Worm (Caenorhabditis elegans): ENCODE data around the gene copb-2.

copb-2 gene

DNA sequence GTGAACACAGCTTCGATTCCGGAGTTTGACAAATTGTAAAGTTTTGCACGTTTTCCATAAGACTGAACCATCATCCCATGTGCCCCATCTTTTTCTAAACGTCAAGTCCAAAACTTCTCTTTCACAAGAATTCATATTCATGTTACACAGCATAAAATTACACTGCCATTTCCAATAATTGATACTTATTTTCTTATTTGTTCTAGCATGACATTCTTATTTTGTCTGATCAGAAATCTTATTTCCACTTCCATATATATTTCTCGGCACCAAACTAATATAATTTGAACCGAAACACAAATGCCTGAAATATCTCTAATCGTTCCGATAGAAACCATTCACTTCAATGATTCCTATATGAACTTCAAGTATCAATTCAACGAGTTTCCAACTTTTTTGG lies 26.4 kb downstream of the copb-2 start, which contains the start of gene sru-2:
Gene sru-2 (plus strand): TSS at position 301 of the 400 bp plus-strand sequence.
- TF ChIP-seq ceh-45 (GFP tag; IDR thresholded peaks at IDR 0.05) (no peak), pat-9 (tag; optimal IDR thresholded peaks at IDR 0.05) (no peak), nhr-232 (tag; optimal IDR thresholded peaks at IDR 0.05) (no peak)

DNA sequence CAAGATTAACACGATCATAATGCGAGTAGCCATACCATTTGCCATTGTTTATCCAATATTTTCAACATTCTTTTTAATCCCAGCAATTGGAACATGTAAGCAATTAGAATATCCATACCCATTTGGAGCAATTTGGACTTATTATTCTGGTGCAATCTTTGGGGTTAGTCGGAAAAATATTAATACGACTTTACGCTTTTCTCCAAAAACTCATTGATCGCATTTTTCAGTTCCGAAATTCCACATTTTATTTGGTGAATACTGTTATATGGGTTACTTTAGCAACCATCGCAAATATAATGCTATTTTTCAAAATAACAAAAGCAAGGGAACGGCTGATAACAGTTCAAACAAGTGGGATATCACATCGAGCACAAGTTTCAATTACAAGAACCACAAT lies 27.2 kb downstream of the copb-2 start:
- TF ChIP-seq nfya-1 (tag; optimal IDR thresholded peaks at IDR 0.05) = no peak
- no peak for TF ChIP-seq eyg-1 (tag; optimal IDR thresholded peaks at IDR 0.05)
- no peak for TF ChIP-seq ztf-16 (tag; optimal IDR thresholded peaks at IDR 0.05)
- no peak for TF ChIP-seq hlh-30 (tag; optimal IDR thresholded peaks at IDR 0.05; ENCODE audit: insufficient read depth)

DNA sequence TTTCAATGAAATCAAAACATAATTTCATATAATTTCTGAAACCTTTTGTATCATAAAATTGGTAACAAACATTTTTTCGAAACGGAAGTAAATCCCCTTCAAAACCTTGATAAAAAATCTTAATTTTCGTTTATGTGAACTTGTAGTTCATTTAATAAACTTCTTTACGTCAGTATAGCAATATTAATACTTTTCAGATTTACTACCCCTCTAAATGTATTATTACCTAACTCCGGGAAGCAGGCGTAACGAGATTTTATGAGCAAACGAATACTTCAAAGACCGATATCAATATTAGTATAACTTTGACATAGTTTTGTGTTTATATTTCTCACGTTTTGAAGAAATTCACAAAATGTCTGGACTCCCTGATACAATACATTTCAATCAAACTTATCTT lies 28.8 kb downstream of the copb-2 start, which contains the start of gene sru-1:
Gene sru-1 (plus strand): TSS at position 301 of the 400 bp plus-strand sequence.
- TF ChIP-seq pha-4 (tag; optimal IDR thresholded peaks at IDR 0.05) = no peak
- no peak for TF ChIP-seq fax-1 (tag; optimal IDR thresholded peaks at IDR 0.05)
- no peak for TF ChIP-seq T23F11.4 (GFP tag; optimal IDR thresholded peaks at IDR 0.05)
- TF ChIP-seq syd-9 (tag; optimal IDR thresholded peaks at IDR 0.05) = no peak
- no peak for TF ChIP-seq ceh-6 (GFP tag; optimal IDR thresholded peaks at IDR 0.05)
- TF ChIP-seq odd-2 (tag; optimal IDR thresholded peaks at IDR 0.05) = no peak
- no peak for TF ChIP-seq sdc-2 (tag; optimal IDR thresholded peaks at IDR 0.05)
- TF ChIP-seq npax-4 (tag; optimal IDR thresholded peaks at IDR 0.05) = no peak
- no peak for TF ChIP-seq ceh-9 (tag; optimal IDR thresholded peaks at IDR 0.05)
- no peak for TF ChIP-seq fkh-6 (tag; optimal IDR thresholded peaks at IDR 0.05)
- no peak for TF ChIP-seq tbx-7 (tag; optimal IDR thresholded peaks at IDR 0.05)
- TF ChIP-seq K09A11.1 (tag; optimal IDR thresholded peaks at IDR 0.05; ENCODE audit: insufficient read depth) = no peak
- TF ChIP-seq ztf-16 (tag; optimal IDR thresholded peaks at IDR 0.05) = no peak
- no peak for TF ChIP-seq K02D7.2 (tag; optimal IDR thresholded peaks at IDR 0.05)
- no peak for TF ChIP-seq sox-4 (tag; optimal IDR thresholded peaks at IDR 0.05)
- TF ChIP-seq unc-3 (GFP tag; conservative IDR thresholded peaks at IDR 0.05) = no peak
- TF ChIP-seq unc-3 (tag; optimal IDR thresholded peaks at IDR 0.05) = no peak
- no peak for TF ChIP-seq ceh-45 (GFP tag; IDR thresholded peaks at IDR 0.05)

DNA sequence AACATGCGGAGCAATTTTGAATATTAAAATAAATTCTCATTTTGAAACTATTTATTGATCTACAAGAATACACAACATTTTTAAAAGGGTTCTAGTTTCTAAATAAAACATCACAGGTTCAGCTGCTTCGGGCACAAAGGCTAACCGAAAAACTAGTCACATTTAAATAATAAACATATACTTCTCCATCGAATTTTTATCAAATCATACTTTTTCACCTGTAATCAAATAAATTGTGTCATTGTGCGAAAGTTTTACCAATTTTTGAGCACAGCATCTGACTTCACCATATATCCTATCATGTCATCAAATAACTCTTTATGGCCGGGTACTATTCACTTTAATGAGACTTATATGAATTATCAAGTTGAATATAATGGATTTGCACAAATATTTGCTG lies 30.8 kb downstream of the copb-2 start, which contains the start of gene sru-6:
Gene sru-6 (plus strand): TSS at position 301 of the 400 bp plus-strand sequence.
- TF ChIP-seq K02D7.2 (tag; optimal IDR thresholded peaks at IDR 0.05) (no peak), dve-1 (tag; optimal IDR thresholded peaks at IDR 0.05) (no peak), nhr-232 (tag; optimal IDR thresholded peaks at IDR 0.05) (no peak), hlh-30 (tag; optimal IDR thresholded peaks at IDR 0.05; ENCODE audit: insufficient read depth) (no peak), odd-2 (tag; optimal IDR thresholded peaks at IDR 0.05) (no peak), fkh-6 (tag; optimal IDR thresholded peaks at IDR 0.05) (no peak), ceh-22 (tag; optimal IDR thresholded peaks at IDR 0.05) (no peak), unc-3 (GFP tag; conservative IDR thresholded peaks at IDR 0.05) (no peak), unc-3 (tag; optimal IDR thresholded peaks at IDR 0.05) (no peak), unc-86 (tag; optimal IDR thresholded peaks at IDR 0.05) (no peak), tbx-7 (tag; optimal IDR thresholded peaks at IDR 0.05) (no peak), pqm-1 (tag; optimal IDR thresholded peaks at IDR 0.05) (no peak), C38D4.7 (GFP tag; optimal IDR thresholded peaks at IDR 0.05) (no peak), ttx-3 (tag; optimal IDR thresholded peaks at IDR 0.05) (no peak), C08G9.2 (tag; optimal IDR thresholded peaks at IDR 0.05) (no peak), ahr-1 (tag; optimal IDR thresholded peaks at IDR 0.05) (no peak)

DNA sequence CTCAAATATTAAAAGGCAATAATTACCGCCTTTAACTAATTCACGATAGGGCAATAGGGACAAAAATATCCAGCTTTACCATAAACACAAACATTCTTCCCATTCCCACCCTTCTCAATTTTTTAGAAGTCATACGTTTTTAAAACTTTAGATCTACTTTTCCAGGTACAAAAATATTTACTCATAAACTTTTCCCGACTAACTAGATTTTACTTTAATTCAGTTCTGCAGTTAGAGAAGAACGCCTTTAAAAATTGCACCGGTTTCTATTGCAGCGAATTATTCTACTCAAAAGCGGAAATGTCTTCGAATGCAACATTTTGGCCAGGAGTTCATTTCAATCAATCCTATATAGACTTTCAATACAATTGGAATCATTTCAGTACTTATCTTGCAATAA lies 36.8 kb downstream of the copb-2 start, which contains the start of gene sru-3:
Gene sru-3 (plus strand): TSS at position 301 of the 400 bp plus-strand sequence.
- TF ChIP-seq pros-1 (tag; optimal IDR thresholded peaks at IDR 0.05) (no peak), hlh-15 (tag; optimal IDR thresholded peaks at IDR 0.05) (no peak), pax-1 (tag; optimal IDR thresholded peaks at IDR 0.05) (no peak), F13H6.1 (tag; optimal IDR thresholded peaks at IDR 0.05) (no peak), C08G9.2 (tag; optimal IDR thresholded peaks at IDR 0.05) (no peak), ceh-30 (tag; optimal IDR thresholded peaks at IDR 0.05) (no peak), K02D7.2 (tag; optimal IDR thresholded peaks at IDR 0.05) (no peak), ahr-1 (tag; optimal IDR thresholded peaks at IDR 0.05) (no peak), nhr-232 (tag; optimal IDR thresholded peaks at IDR 0.05) (no peak), ceh-18 (tag; optimal IDR thresholded peaks at IDR 0.05) (no peak), tbx-2 (tag; optimal IDR thresholded peaks at IDR 0.05) (no peak), odd-2 (tag; optimal IDR thresholded peaks at IDR 0.05) (no peak)

Measured in whole organism, late embryonic.